Fruit fly (Drosophila melanogaster): Measurements from ENCODE around the gene PGRP-SB2.

Gene PGRP-SB2

dm6 chr3L:16760274-16760673 lies 33.9 kb downstream of the PGRP-SB2 start (continued):
- TF ChIP-seq so (GFP tag; IDR thresholded peaks at IDR 0.05): no peak
- TF ChIP-seq CG18476 (GFP tag; optimal IDR thresholded peaks at IDR 0.05): no peak
- TF ChIP-seq abd-A (tag; optimal IDR thresholded peaks at IDR 0.05): no peak
- TF ChIP-seq dpn (GFP tag; optimal IDR thresholded peaks at IDR 0.05): peak in 1 of 2 experiments; percentile 32
- no peak for TF ChIP-seq Nf-YB (GFP tag; optimal IDR thresholded peaks at IDR 0.05)
- no peak for TF ChIP-seq CG6654 (GFP tag; optimal IDR thresholded peaks at IDR 0.05)
- TF ChIP-seq ab (GFP tag; optimal IDR thresholded peaks at IDR 0.05): no peak
- TF ChIP-seq CG14965 (GFP tag; optimal IDR thresholded peaks at IDR 0.05; ENCODE audit: borderline replicate concordance): no peak
- TF ChIP-seq CG4404 (GFP tag; IDR thresholded peaks at IDR 0.05): no peak
- TF ChIP-seq gsb-n (tag; optimal IDR thresholded peaks at IDR 0.05): no peak
- no peak for TF ChIP-seq CG7987 (GFP tag; optimal IDR thresholded peaks at IDR 0.05)
- TF ChIP-seq ro (GFP tag; IDR thresholded peaks at IDR 0.05): no peak
- TF ChIP-seq CG12942 (GFP tag; optimal IDR thresholded peaks at IDR 0.05): peak; percentile 7
- peak; percentile 1 for TF ChIP-seq nerfin-1 (tag; optimal IDR thresholded peaks at IDR 0.05)
- peak; percentile 9 for TF ChIP-seq bcd (GFP tag; optimal IDR thresholded peaks at IDR 0.05)
- TF ChIP-seq sc (optimal IDR thresholded peaks at IDR 0.05): no peak
- TF ChIP-seq sc (GFP tag; optimal IDR thresholded peaks at IDR 0.05): peak; percentile 36
- peak; percentile 7 for TF ChIP-seq NC2α (GFP tag; optimal IDR thresholded peaks at IDR 0.05)
- no peak for TF ChIP-seq B-H1 (GFP tag; IDR thresholded peaks at IDR 0.05)
- TF ChIP-seq Atf3 (GFP tag; optimal IDR thresholded peaks at IDR 0.05): no peak
- no peak for TF ChIP-seq grn (GFP tag; optimal IDR thresholded peaks at IDR 0.05)
- no peak; the same call in 2 of the 3 replicates for TF ChIP-seq tgo (GFP tag; IDR thresholded peaks at IDR 0.05)
- TF ChIP-seq HHEX (GFP tag; optimal IDR thresholded peaks at IDR 0.05): peak; percentile 30
- peak; percentile 64 for TF ChIP-seq az2 (GFP tag; optimal IDR thresholded peaks at IDR 0.05)
- no peak for TF ChIP-seq CG2875 (GFP tag; optimal IDR thresholded peaks at IDR 0.05)
- peak; percentile 33 for TF ChIP-seq CoRest (tag; optimal IDR thresholded peaks at IDR 0.05)
- TF ChIP-seq unpg (GFP tag; optimal IDR thresholded peaks at IDR 0.05): peak; percentile 46
- TF ChIP-seq wdn (GFP tag; IDR thresholded peaks at IDR 0.05): no peak
- TF ChIP-seq D19B (GFP tag; optimal IDR thresholded peaks at IDR 0.05): peak; percentile 60
- TF ChIP-seq Ptx1 (GFP tag; IDR thresholded peaks at IDR 0.05): peak; percentile 43; the same call in 1 of the 2 replicates
- peak; percentile 92 for TF ChIP-seq Ets65A (GFP tag)
- TF ChIP-seq Doc2 (GFP tag; IDR thresholded peaks at IDR 0.05): no peak
- TF ChIP-seq CTCF (GFP tag; optimal IDR thresholded peaks at IDR 0.05): no peak
- peak; percentile 8 for TF ChIP-seq ATbp (GFP tag; optimal IDR thresholded peaks at IDR 0.05)
- peak; percentile 45 for TF ChIP-seq PHDP (tag; optimal IDR thresholded peaks at IDR 0.05)
- TF ChIP-seq CG15696 (tag; optimal IDR thresholded peaks at IDR 0.05): no peak
- TF ChIP-seq CG31224 (GFP tag; IDR thresholded peaks at IDR 0.05): no peak
- no peak for TF ChIP-seq caup (GFP tag; optimal IDR thresholded peaks at IDR 0.05; ENCODE audit: severe bottlenecking)
- no peak for TF ChIP-seq Aef1 (GFP tag; IDR thresholded peaks at IDR 0.05)
- peak; percentile 48; the same call in 1 of the 2 replicates for TF ChIP-seq lmd (GFP tag; IDR thresholded peaks at IDR 0.05)
- TF ChIP-seq Max (GFP tag; optimal IDR thresholded peaks at IDR 0.05): no peak
- TF ChIP-seq CG9817 (tag; optimal IDR thresholded peaks at IDR 0.05): no peak
- TF ChIP-seq Med (GFP tag): peak; percentile 77
- TF ChIP-seq pnt (GFP tag; optimal IDR thresholded peaks at IDR 0.05): peak; percentile 27
- TF ChIP-seq CG8924 (tag; optimal IDR thresholded peaks at IDR 0.05): peak; percentile 26
- TF ChIP-seq sim (GFP tag; IDR thresholded peaks at IDR 0.05): no peak
- TF ChIP-seq insv (GFP tag; optimal IDR thresholded peaks at IDR 0.05): no peak
- TF ChIP-seq CG2202 (tag; optimal IDR thresholded peaks at IDR 0.05): peak; percentile 33
- no peak for TF ChIP-seq CG13287 (GFP tag; IDR thresholded peaks at IDR 0.05; ENCODE audit: partially characterized antibody)
- TF ChIP-seq Sox100B (GFP tag; optimal IDR thresholded peaks at IDR 0.05): no peak
- no peak for TF ChIP-seq CG2129 (GFP tag; IDR thresholded peaks at IDR 0.05; ENCODE audit: partially characterized antibody)
- no peak; the same call in 1 of the 3 replicates for TF ChIP-seq ken (GFP tag; IDR thresholded peaks at IDR 0.05)
